Fruit fly (Drosophila melanogaster) whole organism, embryonic: ENCODE measurements around the gene CG13921.

Experiments used
- BEAF-32 ChIP-seq: fragments of 200-800 bp; sonication (Bioruptor generic); optimal IDR thresholded peaks from 3 replicates; lab custom pipeline; 2017; ENCODE audit warnings: missing biosample characterization, missing genetic modification characterization, mild to moderate bottlenecking, moderate library complexity, missing genetic modification reagents
- Blimp-1 ChIP-seq: fragments of 200-800 bp; sonication (Bioruptor generic); optimal IDR thresholded peaks from 3 replicates; lab custom pipeline; 2018; ENCODE audit warnings: missing biosample characterization, missing genetic modification characterization, mild to moderate bottlenecking, moderate library complexity, missing genetic modification reagents
- CG12659 ChIP-seq: fragments of 200-800 bp; sonication (Bioruptor generic); optimal IDR thresholded peaks from 3 replicates; lab custom pipeline; 2017; ENCODE audit warnings: mild to moderate bottlenecking, missing biosample characterization, missing genetic modification reagents, missing genetic modification characterization
- CG15073 ChIP-seq: fragments of 200-800 bp; sonication (Bioruptor generic); optimal IDR thresholded peaks from 2 replicates; lab custom pipeline; 2016; ENCODE audit warnings: missing biosample characterization, missing genetic modification characterization
- CG1603 ChIP-seq: fragments of 200-800 bp; sonication (Bioruptor generic); optimal IDR thresholded peaks from 2 replicates; lab custom pipeline; 2019; ENCODE audit warnings: missing biosample characterization, mild to moderate bottlenecking, missing genetic modification characterization, moderate library complexity
- CG17829 ChIP-seq: fragments of 200-800 bp; optimal IDR thresholded peaks from 2 replicates; lab custom pipeline; 2019; ENCODE audit warnings: missing biosample characterization, mild to moderate bottlenecking, missing genetic modification characterization, moderate library complexity
- CG2129 ChIP-seq: fragments of 200-800 bp; sonication (Bioruptor generic); IDR thresholded peaks from 2 replicates; pipeline ENCODE4 v1.3.6; 2022; ENCODE audit warnings: missing biosample characterization, missing genetic modification characterization; ENCODE audit not compliant: partially characterized antibody
- CG30020 ChIP-seq: fragments of 200-800 bp; optimal IDR thresholded peaks from 2 replicates; lab custom pipeline; 2019; ENCODE audit warnings: missing biosample characterization, mild to moderate bottlenecking, missing genetic modification characterization, moderate library complexity
- CG32772 ChIP-seq: fragments of 200-800 bp; sonication (Bioruptor generic); IDR thresholded peaks from 2 replicates; pipeline ENCODE4 v1.3.6; 2022; ENCODE audit warnings: missing biosample characterization, missing genetic modification characterization
- CG33213 ChIP-seq: fragments of 200-800 bp; sonication (Bioruptor generic); optimal IDR thresholded peaks from 3 replicates; lab custom pipeline; 2016; ENCODE audit warnings: missing biosample characterization, missing genetic modification characterization
- CG34224 ChIP-seq: fragments of 200-800 bp; sonication (Bioruptor generic); IDR thresholded peaks from 3 replicates; pipeline ENCODE4 v1.3.6; 2022; ENCODE audit warnings: missing biosample characterization, missing genetic modification characterization; ENCODE audit not compliant: partially characterized antibody
- CG42726 ChIP-seq: fragments of 200-800 bp; sonication (Bioruptor generic); IDR thresholded peaks from 2 replicates; pipeline ENCODE4 v1.3.6; 2022; ENCODE audit warnings: missing biosample characterization, missing genetic modification characterization; ENCODE audit not compliant: partially characterized antibody
- CG4360 ChIP-seq: fragments of 200-800 bp; sonication (Bioruptor generic); IDR thresholded peaks from 2 replicates; pipeline ENCODE4 v1.3.6; 2022; ENCODE audit warnings: missing biosample characterization, missing genetic modification characterization
- CG4617 ChIP-seq: fragments of 200-800 bp; sonication (Bioruptor generic); optimal IDR thresholded peaks from 3 replicates; lab custom pipeline; 2016; ENCODE audit warnings: missing biosample characterization, missing genetic modification characterization, borderline replicate concordance
- CG4730 ChIP-seq: fragments of 200-800 bp; sonication (Bioruptor generic); IDR thresholded peaks from 2 replicates; pipeline ENCODE4 v1.3.6; 2022; ENCODE audit warnings: missing biosample characterization, missing genetic modification characterization
- CG4854 ChIP-seq: fragments of 200-800 bp; sonication (Bioruptor generic); optimal IDR thresholded peaks from 2 replicates; lab custom pipeline; 2016; ENCODE audit warnings: missing biosample characterization, missing genetic modification characterization, inconsistent platforms
- CG6791 ChIP-seq: fragments of 200-800 bp; sonication (Bioruptor generic); IDR thresholded peaks from 3 replicates; pipeline ENCODE4 v1.3.6; 2022; ENCODE audit warnings: missing biosample characterization, missing genetic modification characterization; ENCODE audit not compliant: partially characterized antibody
- CG7271 ChIP-seq: fragments of 200-800 bp; sonication (Bioruptor generic); optimal IDR thresholded peaks from 2 replicates; lab custom pipeline; 2018; ENCODE audit warnings: missing biosample characterization, mild to moderate bottlenecking, missing genetic modification characterization, moderate library complexity
- CG8388 ChIP-seq: fragments of 200-800 bp; sonication (Bioruptor generic); optimal IDR thresholded peaks from 2 replicates; lab custom pipeline; 2019; ENCODE audit warnings: missing biosample characterization, mild to moderate bottlenecking, missing genetic modification characterization, moderate library complexity
- CG9437 ChIP-seq: fragments of 200-800 bp; sonication (Bioruptor generic); optimal IDR thresholded peaks from 2 replicates; lab custom pipeline; 2018; ENCODE audit warnings: missing biosample characterization, mild to moderate bottlenecking, missing genetic modification characterization
- CHES-1-like ChIP-seq: fragments of 200-800 bp; sonication (Bioruptor generic); optimal IDR thresholded peaks from 2 replicates; lab custom pipeline; 2016; ENCODE audit warnings: missing biosample characterization, missing genetic modification characterization
- CrebB ChIP-seq: fragments of 200-800 bp; sonication (Bioruptor generic); optimal IDR thresholded peaks from 3 replicates; lab custom pipeline; 2018; ENCODE audit warnings: missing biosample characterization, mild to moderate bottlenecking, missing genetic modification characterization
- Dip3 ChIP-seq: fragments of 200-800 bp; sonication (Bioruptor generic); optimal IDR thresholded peaks from 3 replicates; lab custom pipeline; 2016; ENCODE audit warnings: missing biosample characterization, missing genetic modification characterization
- E2f2 ChIP-seq: fragments of 200-800 bp; sonication (Bioruptor generic); IDR thresholded peaks from 2 replicates; pipeline ENCODE4 v1.3.6; 2022; ENCODE audit warnings: missing biosample characterization, missing genetic modification characterization
- Fer1 ChIP-seq: fragments of 200-800 bp; sonication (Bioruptor generic); optimal IDR thresholded peaks from 2 replicates; lab custom pipeline; 2017; ENCODE audit warnings: missing biosample characterization, mild to moderate bottlenecking, missing genetic modification characterization
- Fer3 ChIP-seq: fragments of 200-800 bp; sonication (Bioruptor generic); optimal IDR thresholded peaks from 2 replicates; lab custom pipeline; 2018; ENCODE audit warnings: missing biosample characterization, mild to moderate bottlenecking, missing genetic modification characterization, moderate library complexity
- MBD-R2 ChIP-seq: fragments of 200-800 bp; sonication (Bioruptor generic); IDR thresholded peaks from 2 replicates; pipeline ENCODE4 v1.3.6; 2022; ENCODE audit warnings: missing biosample characterization, missing genetic modification characterization
- NFAT ChIP-seq: fragments of 200-800 bp; sonication (Bioruptor generic); IDR thresholded peaks from 2 replicates; pipeline ENCODE4 v1.3.6; 2022; ENCODE audit warnings: missing biosample characterization, missing genetic modification characterization
- Nf-YC ChIP-seq: fragments of 200-800 bp; optimal IDR thresholded peaks from 3 replicates; lab custom pipeline; 2019; ENCODE audit warnings: missing biosample characterization, mild to moderate bottlenecking, missing genetic modification characterization, moderate library complexity
- Xbp1 ChIP-seq: fragments of 200-800 bp; sonication (Bioruptor generic); optimal IDR thresholded peaks from 3 replicates; lab custom pipeline; 2016; ENCODE audit warnings: missing biosample characterization, mild to moderate bottlenecking, missing genetic modification characterization
- bbx ChIP-seq: fragments of 200-800 bp; sonication (Bioruptor generic); IDR thresholded peaks from 2 replicates; pipeline ENCODE4 v1.3.6; 2022; ENCODE audit warnings: missing biosample characterization, missing genetic modification characterization; ENCODE audit not compliant: partially characterized antibody
- chn ChIP-seq: fragments of 200-800 bp; sonication (Bioruptor generic); optimal IDR thresholded peaks from 2 replicates; lab custom pipeline; 2016; ENCODE audit warnings: missing biosample characterization, missing genetic modification characterization
- dpn ChIP-seq, 2 experiments: fragments of 200-800 bp; sonication (Bioruptor generic); optimal IDR thresholded peaks; 3 replicates each; lab custom pipeline; 2016; ENCODE audit warnings: missing biosample characterization in 2 of 2, missing genetic modification characterization in 2 of 2
- exex ChIP-seq: fragments of 200-800 bp; sonication (Bioruptor generic); optimal IDR thresholded peaks from 4 replicates; lab custom pipeline; 2018; ENCODE audit warnings: missing biosample characterization, mild to moderate bottlenecking, missing genetic modification characterization, moderate library complexity
- grau ChIP-seq: fragments of 200-800 bp; optimal IDR thresholded peaks from 3 replicates; lab custom pipeline; 2019; ENCODE audit warnings: missing biosample characterization, mild to moderate bottlenecking, missing genetic modification characterization, moderate library complexity
- lilli ChIP-seq: fragments of 200-800 bp; sonication (Bioruptor generic); optimal IDR thresholded peaks from 3 replicates; lab custom pipeline; 2016; ENCODE audit warnings: missing biosample characterization, missing genetic modification characterization
- lmd ChIP-seq: fragments of 200-800 bp; sonication (Bioruptor generic); IDR thresholded peaks from 2 replicates; pipeline ENCODE4 v1.3.6; 2022; ENCODE audit warnings: missing biosample characterization, missing genetic modification characterization
- nmo ChIP-seq: fragments of 200-800 bp; sonication (Bioruptor generic); optimal IDR thresholded peaks from 2 replicates; lab custom pipeline; 2018; ENCODE audit warnings: missing biosample characterization, mild to moderate bottlenecking, missing genetic modification characterization, moderate library complexity
- p53 ChIP-seq: fragments of 200-800 bp; sonication (Bioruptor generic); optimal IDR thresholded peaks from 2 replicates; lab custom pipeline; 2016; ENCODE audit warnings: missing biosample characterization, missing genetic modification characterization
- pnt ChIP-seq: fragments of 200-800 bp; sonication (Bioruptor generic); optimal IDR thresholded peaks from 3 replicates; lab custom pipeline; 2016; ENCODE audit warnings: missing biosample characterization, missing genetic modification characterization
- slbo ChIP-seq: fragments of 200-800 bp; sonication (Bioruptor generic); IDR thresholded peaks from 2 replicates; pipeline ENCODE4 v1.3.6; 2022; ENCODE audit warnings: missing biosample characterization, missing genetic modification characterization
- stwl ChIP-seq: fragments of 200-800 bp; sonication (Bioruptor generic); optimal IDR thresholded peaks from 3 replicates; lab custom pipeline; 2018; ENCODE audit warnings: missing biosample characterization, mild to moderate bottlenecking, missing genetic modification characterization, moderate library complexity
- sug ChIP-seq: fragments of 200-800 bp; optimal IDR thresholded peaks from 2 replicates; lab custom pipeline; 2019; ENCODE audit warnings: missing biosample characterization, mild to moderate bottlenecking, missing genetic modification characterization, moderate library complexity
- tll ChIP-seq, 2 experiments: fragments of 200-800 bp in 1 of 2; fragments of >200 bp in 1 of 2; sonication (Bioruptor generic) in 1 of 2; optimal IDR thresholded peaks; 2 replicates each; lab custom pipeline; 2017 to 2019; ENCODE audit warnings: missing biosample characterization in 2 of 2, missing genetic modification characterization in 2 of 2, mild to moderate bottlenecking in 1 of 2, moderate library complexity in 1 of 2
- tx ChIP-seq: fragments of 200-800 bp; sonication (Bioruptor generic); optimal IDR thresholded peaks from 2 replicates; lab custom pipeline; 2016; ENCODE audit warnings: missing biosample characterization, missing genetic modification characterization
- vnd ChIP-seq: fragments of 200-800 bp; sonication (Bioruptor generic); IDR thresholded peaks from 3 replicates; pipeline ENCODE4 v1.3.6; 2022; ENCODE audit warnings: missing biosample characterization, missing genetic modification characterization; ENCODE audit not compliant: partially characterized antibody
- vvl ChIP-seq: fragments of 200-800 bp; sonication (Bioruptor generic); IDR thresholded peaks from 2 replicates; pipeline ENCODE4 v1.3.6; 2022; ENCODE audit warnings: missing biosample characterization, missing genetic modification characterization

CG13921 gene

dm6 chr3L:1794943-1795696, 48.4 kb downstream of the CG13921 start, which contains the start of the genes alpha-Spec, dlt and Cdc37 (continued):
- TF ChIP-seq exex (tag; lab: Kevin White, UChicago) (peak; percentile 33), CG30020 (tag; lab: Kevin White, UChicago) (peak; percentile 31), Fer3 (peak; percentile 24), CG4730 (GFP tag; lab: Robert Waterston, UW) (no peak), CG4360 (GFP tag; lab: Robert Waterston, UW) (no peak), CG15073 (no peak), stwl (tag; lab: Kevin White, UChicago) (peak; percentile 1), NFAT (GFP tag; lab: Robert Waterston, UW) (0 out of 2 replicates have a peak, but pooled peaks have one; percentile 16), p53 (GFP tag; lab: Kevin White, UChicago) (peak; percentile 47), lmd (GFP tag; lab: Robert Waterston, UW) (peak; percentile 24; the same call in 1 of the 2 replicates), MBD-R2 (GFP tag; lab: Robert Waterston, UW) (peak; percentile 29; the same call in 1 of the 2 replicates), Dip3 (peak; percentile 16), CG33213 (peak; percentile 59), slbo (GFP tag; lab: Robert Waterston, UW) (peak; percentile 16; the same call in 1 of the 2 replicates), pnt (GFP tag; lab: Kevin White, UChicago) (no peak), CG34224 (peak; percentile 73; the same call in 2 of the 3 replicates), CG1603 (peak; percentile 47), tll (GFP tag; optimal IDR thresholded peaks at IDR 0.05; lab: Kevin White, UChicago) (no peak), bbx (GFP tag; lab: Robert Waterston, UW) (peak; percentile 60), CG6791 (GFP tag; lab: Robert Waterston, UW) (peak; percentile 66; the same call in 2 of the 3 replicates), vnd (peak; percentile 78), chn (peak; percentile 4), CHES-1-like (GFP tag; lab: Kevin White, UChicago) (peak; percentile 17), CG4854 (GFP tag; lab: Kevin White, UChicago) (peak; percentile 20), CG4617 (peak; percentile 78), CG12659 (GFP tag; lab: Kevin White, UChicago) (peak; percentile 72), CG2129 (peak; percentile 38; the same call in 1 of the 2 replicates), CG17829 (peak; percentile 70), CG32772 (GFP tag; lab: Robert Waterston, UW) (peak; percentile 12; the same call in 1 of the 2 replicates), tx (GFP tag; lab: Kevin White, UChicago) (no peak), BEAF-32 (GFP tag; lab: Kevin White, UChicago) (peak; percentile 86), E2f2 (GFP tag; lab: Robert Waterston, UW) (peak; percentile 57; the same call in 1 of the 2 replicates), lilli (GFP tag; lab: Kevin White, UChicago) (peak; percentile 15), CG42726 (GFP tag; lab: Robert Waterston, UW) (peak; percentile 66), Xbp1 (GFP tag; lab: Kevin White, UChicago) (peak; percentile 17), sug (tag; lab: Kevin White, UChicago) (peak; percentile 38), nmo (GFP tag; lab: Kevin White, UChicago) (peak; percentile 54), dpn (GFP tag; optimal IDR thresholded peaks at IDR 0.05; lab: Kevin White, UChicago) (peak in 1 of 2 experiments; percentile 21), CG8388 (GFP tag; lab: Kevin White, UChicago) (peak; percentile 2), CG9437 (GFP tag; lab: Kevin White, UChicago) (peak; percentile 5), CG7271 (tag; lab: Kevin White, UChicago) (peak; percentile 54), grau (tag; lab: Kevin White, UChicago) (peak; percentile 48), Fer1 (GFP tag; lab: Kevin White, UChicago) (peak; percentile 9), Blimp-1 (GFP tag; lab: Kevin White, UChicago) (no peak), Nf-YC (tag; lab: Kevin White, UChicago) (peak; percentile 58), CrebB (tag; lab: Kevin White, UChicago) (peak; percentile 55), vvl (GFP tag; lab: Robert Waterston, UW) (no peak)
